Worm (Caenorhabditis elegans): ENCODE data around the gene pat-2.

pat-2 gene

DNA sequence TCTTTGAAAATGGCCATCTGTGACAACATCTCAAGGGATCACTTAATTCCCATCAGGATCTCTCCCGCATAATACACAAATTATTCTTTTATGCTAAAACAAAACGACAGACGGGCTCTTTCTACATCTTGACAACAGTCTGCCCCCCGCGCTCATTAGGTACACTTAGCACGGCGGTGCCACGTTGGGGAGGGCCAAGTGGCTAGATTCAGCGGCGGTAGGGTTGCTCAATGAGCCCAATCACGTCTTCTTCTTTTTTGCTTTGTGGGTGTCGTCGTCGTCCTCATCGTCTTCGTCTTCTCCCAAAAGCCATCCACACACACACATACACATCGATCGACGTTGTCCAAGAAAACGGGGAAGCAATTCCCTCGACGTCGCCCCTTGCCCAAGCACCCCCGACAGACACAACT, 54.4 kb downstream of the pat-2 start:
- TF ChIP-seq egl-5 (tag; optimal IDR thresholded peaks at IDR 0.05) (peak; percentile 11), sea-2 (GFP tag; optimal IDR thresholded peaks at IDR 0.05) (no peak), ceh-16 (tag; optimal IDR thresholded peaks at IDR 0.05) (no peak), skn-1 (tag; optimal IDR thresholded peaks at IDR 0.05) (no peak), nfya-1 (tag; optimal IDR thresholded peaks at IDR 0.05; ENCODE audit: insufficient read depth) (peak; percentile 52), hmg-11 (tag; optimal IDR thresholded peaks at IDR 0.05) (peak; percentile 9), fkh-2 (tag; optimal IDR thresholded peaks at IDR 0.05) (no peak), lin-39 (tag; optimal IDR thresholded peaks at IDR 0.05) (peak; percentile 56)

ce11 chrIII:8873990-8874668, 55.4 kb downstream of the pat-2 start:
- TF ChIP-seq lsy-12 (tag; optimal IDR thresholded peaks at IDR 0.05), result peak; percentile 22
- TF ChIP-seq nhr-23 (tag; optimal IDR thresholded peaks at IDR 0.05), result peak; percentile 10
- TF ChIP-seq unc-39 (tag; optimal IDR thresholded peaks at IDR 0.05), result no peak
- TF ChIP-seq nhr-67 (tag; optimal IDR thresholded peaks at IDR 0.05), result no peak
- no peak for TF ChIP-seq R02D3.7 (tag; optimal IDR thresholded peaks at IDR 0.05)
- TF ChIP-seq unc-62 (GFP tag; optimal IDR thresholded peaks at IDR 0.05), result peak; percentile 67
- TF ChIP-seq nfya-1 (tag; optimal IDR thresholded peaks at IDR 0.05; ENCODE audit: insufficient read depth), result peak; percentile 93
- peak; percentile 51 for TF ChIP-seq jun-1 (tag; optimal IDR thresholded peaks at IDR 0.05)
- TF ChIP-seq elt-2 (tag; optimal IDR thresholded peaks at IDR 0.05), result no peak
- TF ChIP-seq ZK546.5 (tag; optimal IDR thresholded peaks at IDR 0.05), result no peak
- no peak for TF ChIP-seq aly-2 (tag; optimal IDR thresholded peaks at IDR 0.05)
- TF ChIP-seq snpc-4 (tag; optimal IDR thresholded peaks at IDR 0.05), result peak; percentile 30
- peak; percentile 21 for TF ChIP-seq fkh-2 (tag; optimal IDR thresholded peaks at IDR 0.05)
- peak; percentile 46 for TF ChIP-seq zag-1 (tag; optimal IDR thresholded peaks at IDR 0.05)
- no peak for TF ChIP-seq mml-1 (tag; optimal IDR thresholded peaks at IDR 0.05)
- no peak for TF ChIP-seq ceh-16 (tag; optimal IDR thresholded peaks at IDR 0.05)
- TF ChIP-seq ceh-28 (tag; optimal IDR thresholded peaks at IDR 0.05), result no peak
- peak; percentile 79 for TF ChIP-seq tbx-2 (tag; optimal IDR thresholded peaks at IDR 0.05)
- peak; percentile 96 for TF ChIP-seq hmg-11 (tag; optimal IDR thresholded peaks at IDR 0.05)
- peak; percentile 37 for TF ChIP-seq nhr-43 (tag; optimal IDR thresholded peaks at IDR 0.05; ENCODE audit: poor library complexity, severe bottlenecking)
- peak; percentile 69 for TF ChIP-seq lin-15B (tag; optimal IDR thresholded peaks at IDR 0.05)
- TF ChIP-seq nhr-237 (tag; optimal IDR thresholded peaks at IDR 0.05), result no peak
- TF ChIP-seq elt-1 (tag; optimal IDR thresholded peaks at IDR 0.05), result peak; percentile 79
- peak; percentile 57 for TF ChIP-seq sea-2 (GFP tag; optimal IDR thresholded peaks at IDR 0.05)
- TF ChIP-seq nhr-28 (tag; optimal IDR thresholded peaks at IDR 0.05), result no peak
- TF ChIP-seq lin-39 (tag; optimal IDR thresholded peaks at IDR 0.05), result peak; percentile 99
- TF ChIP-seq egl-5 (tag; optimal IDR thresholded peaks at IDR 0.05), result peak; percentile 68
- TF ChIP-seq nhr-12 (tag; optimal IDR thresholded peaks at IDR 0.05), result no peak
- TF ChIP-seq ama-1 (optimal IDR thresholded peaks at IDR 0.05), result peak; percentile 88
- TF ChIP-seq fkh-10 (GFP tag; optimal IDR thresholded peaks at IDR 0.05), result peak; percentile 88

Data from whole organism, L3 larva.